Fruit fly (Drosophila melanogaster) whole organism, prepupa: ENCODE measurements around the gene CG46320.

Experiments used
- Blimp-1 ChIP-seq: fragments of 200-800 bp; sonication (Bioruptor generic); optimal IDR thresholded peaks from 3 replicates; lab custom pipeline; 2017; ENCODE audit warnings: missing biosample characterization, missing genetic modification characterization, mild to moderate bottlenecking, moderate library complexity, missing genetic modification reagents
- CG10631 ChIP-seq: fragments of 200-800 bp; sonication (Bioruptor generic); optimal IDR thresholded peaks from 2 replicates; lab custom pipeline; 2016; ENCODE audit warnings: missing biosample characterization, missing genetic modification characterization
- CG10669 ChIP-seq: fragments of 200-800 bp; sonication (Bioruptor generic); optimal IDR thresholded peaks from 3 replicates; lab custom pipeline; 2018; ENCODE audit warnings: missing biosample characterization, mild to moderate bottlenecking, missing genetic modification characterization, moderate library complexity
- CG11762 ChIP-seq: fragments of 200-800 bp; sonication (Bioruptor generic); optimal IDR thresholded peaks from 3 replicates; lab custom pipeline; 2016; ENCODE audit warnings: missing biosample characterization, missing genetic modification characterization; ENCODE audit not compliant: insufficient read depth
- CG15336 ChIP-seq: fragments of 200-800 bp; sonication (Bioruptor generic); IDR thresholded peaks from 2 replicates; pipeline ENCODE4 v1.3.6; 2022; ENCODE audit warnings: missing biosample characterization, missing genetic modification characterization
- CG16779 ChIP-seq: fragments of 200-800 bp; sonication (Bioruptor generic); optimal IDR thresholded peaks from 3 replicates; lab custom pipeline; 2017; ENCODE audit warnings: missing biosample characterization, mild to moderate bottlenecking, missing genetic modification characterization
- CG3032 ChIP-seq: fragments of 200-800 bp; optimal IDR thresholded peaks from 2 replicates; lab custom pipeline; 2019; ENCODE audit warnings: missing biosample characterization, mild to moderate bottlenecking, missing genetic modification characterization, moderate library complexity
- CG32006 ChIP-seq: fragments of 200-800 bp; sonication (Bioruptor generic); optimal IDR thresholded peaks from 3 replicates; lab custom pipeline; 2017; ENCODE audit warnings: missing biosample characterization, mild to moderate bottlenecking, missing genetic modification characterization
- CG3919 ChIP-seq: fragments of 200-800 bp; sonication (Bioruptor generic); optimal IDR thresholded peaks from 3 replicates; lab custom pipeline; 2016; ENCODE audit warnings: missing biosample characterization, missing genetic modification characterization
- CG4318 ChIP-seq: fragments of 200-800 bp; sonication (Bioruptor generic); optimal IDR thresholded peaks from 3 replicates; lab custom pipeline; 2017; ENCODE audit warnings: missing biosample characterization, mild to moderate bottlenecking, missing genetic modification characterization
- CG6163 ChIP-seq: fragments of 200-800 bp; sonication (Bioruptor generic); IDR thresholded peaks from 3 replicates; pipeline ENCODE4 v1.3.6; 2022; ENCODE audit warnings: missing biosample characterization, missing genetic modification characterization
- CG6792 ChIP-seq: fragments of 200-800 bp; sonication (Bioruptor generic); optimal IDR thresholded peaks from 3 replicates; lab custom pipeline; 2016; ENCODE audit warnings: missing biosample characterization, missing genetic modification characterization
- CG6808 ChIP-seq: fragments of 200-800 bp; sonication (Bioruptor generic); optimal IDR thresholded peaks from 3 replicates; lab custom pipeline; 2017; ENCODE audit warnings: missing biosample characterization, missing genetic modification characterization, mild to moderate bottlenecking, moderate library complexity, missing genetic modification reagents
- CG8119 ChIP-seq: fragments of 200-800 bp; sonication (Bioruptor generic); IDR thresholded peaks from 3 replicates; pipeline ENCODE4 v1.3.6; 2022; ENCODE audit warnings: missing biosample characterization, missing genetic modification characterization
- CG9139 ChIP-seq: fragments of 200-800 bp; sonication (Bioruptor generic); optimal IDR thresholded peaks from 3 replicates; lab custom pipeline; 2017; ENCODE audit warnings: missing biosample characterization, mild to moderate bottlenecking, missing genetic modification characterization
- Eip75B ChIP-seq: fragments of 200-800 bp; sonication (Bioruptor generic); optimal IDR thresholded peaks from 3 replicates; lab custom pipeline; 2016; ENCODE audit warnings: missing biosample characterization, missing genetic modification characterization
- Eip93F ChIP-seq: fragments of 200-800 bp; sonication (Bioruptor generic); optimal IDR thresholded peaks from 2 replicates; lab custom pipeline; 2016; ENCODE audit warnings: missing biosample characterization, mild to moderate bottlenecking, missing genetic modification characterization
- Gug ChIP-seq: fragments of 200-800 bp; sonication (Bioruptor generic); IDR thresholded peaks from 2 replicates; pipeline ENCODE4 v1.3.6; 2022; ENCODE audit warnings: missing biosample characterization, missing genetic modification characterization
- Hr38 ChIP-seq: sonication (Bioruptor generic); optimal IDR thresholded peaks from 2 replicates; lab custom pipeline; 2016; ENCODE audit warnings: missing biosample characterization, missing genetic modification characterization
- Hr39 ChIP-seq: fragments of 200-800 bp; sonication (Bioruptor generic); optimal IDR thresholded peaks from 2 replicates; lab custom pipeline; 2016; ENCODE audit warnings: missing biosample characterization, missing genetic modification characterization
- Hr4 ChIP-seq: fragments of 200-800 bp; sonication (Bioruptor generic); optimal IDR thresholded peaks from 3 replicates; lab custom pipeline; 2016; ENCODE audit warnings: missing biosample characterization, missing genetic modification characterization
- Met ChIP-seq: fragments of 200-800 bp; sonication (Bioruptor generic); optimal IDR thresholded peaks from 3 replicates; lab custom pipeline; 2016; ENCODE audit warnings: missing biosample characterization, missing genetic modification characterization
- OdsH ChIP-seq: fragments of 200-800 bp; sonication (Bioruptor generic); optimal IDR thresholded peaks from 3 replicates; lab custom pipeline; 2016; ENCODE audit warnings: missing biosample characterization, missing genetic modification characterization
- Sox14 ChIP-seq: fragments of 200-800 bp; sonication (Bioruptor generic); optimal IDR thresholded peaks from 3 replicates; lab custom pipeline; 2016; ENCODE audit warnings: missing biosample characterization, missing genetic modification characterization
- acj6 ChIP-seq: fragments of 200-800 bp; sonication (Bioruptor generic); optimal IDR thresholded peaks from 3 replicates; lab custom pipeline; 2016; ENCODE audit warnings: missing biosample characterization, missing genetic modification characterization
- cyc ChIP-seq: fragments of 200-800 bp; sonication (Bioruptor generic); optimal IDR thresholded peaks from 3 replicates; lab custom pipeline; 2016; ENCODE audit warnings: missing biosample characterization, missing genetic modification characterization
- dsx ChIP-seq: fragments of 200-800 bp; optimal IDR thresholded peaks from 3 replicates; lab custom pipeline; 2019; ENCODE audit warnings: missing biosample characterization, mild to moderate bottlenecking, missing genetic modification characterization, moderate library complexity; ENCODE audit not compliant: poor library complexity, severe bottlenecking
- eg ChIP-seq: fragments of 200-800 bp; sonication (Bioruptor generic); IDR thresholded peaks from 3 replicates; pipeline ENCODE4 v1.3.6; 2022; ENCODE audit warnings: missing biosample characterization, missing genetic modification characterization
- esn ChIP-seq: fragments of 200-800 bp; sonication (Bioruptor generic); optimal IDR thresholded peaks from 2 replicates; lab custom pipeline; 2016; ENCODE audit warnings: missing biosample characterization, mild to moderate bottlenecking, missing genetic modification characterization, moderate library complexity
- fd59A ChIP-seq: fragments of 200-800 bp; sonication (Bioruptor generic); optimal IDR thresholded peaks from 2 replicates; lab custom pipeline; 2017; ENCODE audit warnings: missing biosample characterization, mild to moderate bottlenecking, missing genetic modification characterization, missing genetic modification reagents
- pdm3 ChIP-seq: fragments of 200-800 bp; sonication (Bioruptor generic); optimal IDR thresholded peaks from 3 replicates; lab custom pipeline; 2016; ENCODE audit warnings: missing biosample characterization, missing genetic modification characterization
- salr ChIP-seq, 2 experiments: fragments of 200-800 bp; sonication (Bioruptor generic); optimal IDR thresholded peaks; 3 replicates each; lab custom pipeline; 2016 to 2018; ENCODE audit warnings: missing biosample characterization in 2 of 2, missing genetic modification characterization in 2 of 2, mild to moderate bottlenecking in 1 of 2
- ss ChIP-seq, 2 experiments: fragments of 200-800 bp; sonication (Bioruptor generic); optimal IDR thresholded peaks; 2 replicates in 1 of 2; 3 replicates in 1 of 2; lab custom pipeline; 2017 to 2018; ENCODE audit warnings: mild to moderate bottlenecking in 2 of 2, missing biosample characterization in 2 of 2, missing genetic modification characterization in 2 of 2, moderate library complexity in 1 of 2
- svp ChIP-seq: fragments of 200-800 bp; sonication (Bioruptor generic); peaks from one replicate; lab custom pipeline; 2016; ENCODE audit warnings: missing biosample characterization, missing genetic modification characterization
- topi ChIP-seq: fragments of 200-800 bp; sonication (Bioruptor generic); optimal IDR thresholded peaks from 3 replicates; lab custom pipeline; 2016; ENCODE audit warnings: missing biosample characterization, missing genetic modification characterization
- vri ChIP-seq: fragments of 200-800 bp; sonication (Bioruptor generic); optimal IDR thresholded peaks from 3 replicates; lab custom pipeline; 2016; ENCODE audit warnings: missing biosample characterization, mild to moderate bottlenecking, missing genetic modification characterization

CG46320 gene

DNA sequence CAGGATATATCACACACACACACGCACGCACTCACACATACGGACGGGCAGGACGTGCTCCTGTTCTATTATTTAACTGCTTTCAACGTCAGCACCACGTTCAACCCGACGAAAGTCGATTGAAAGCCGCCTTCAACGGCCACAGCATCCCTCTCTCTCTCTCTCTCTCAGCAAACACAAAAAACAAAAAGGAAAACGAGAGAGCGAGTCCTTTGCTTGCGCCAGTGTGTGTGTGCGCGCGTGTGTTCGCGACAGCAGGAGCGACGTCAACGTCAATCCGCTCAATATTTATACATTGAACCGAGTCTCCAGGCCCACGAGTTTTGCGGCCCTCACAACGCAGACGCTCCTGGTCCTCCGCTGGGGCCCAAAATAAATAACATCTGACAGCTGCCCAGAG lies 1.5 kb downstream of the CG46320 start:
- TF ChIP-seq CG16779 (tag; lab: Kevin White, UChicago) (no peak), eg (GFP tag; lab: Robert Waterston, UW) (peak; percentile 45; the same call in 1 of the 3 replicates)

DNA sequence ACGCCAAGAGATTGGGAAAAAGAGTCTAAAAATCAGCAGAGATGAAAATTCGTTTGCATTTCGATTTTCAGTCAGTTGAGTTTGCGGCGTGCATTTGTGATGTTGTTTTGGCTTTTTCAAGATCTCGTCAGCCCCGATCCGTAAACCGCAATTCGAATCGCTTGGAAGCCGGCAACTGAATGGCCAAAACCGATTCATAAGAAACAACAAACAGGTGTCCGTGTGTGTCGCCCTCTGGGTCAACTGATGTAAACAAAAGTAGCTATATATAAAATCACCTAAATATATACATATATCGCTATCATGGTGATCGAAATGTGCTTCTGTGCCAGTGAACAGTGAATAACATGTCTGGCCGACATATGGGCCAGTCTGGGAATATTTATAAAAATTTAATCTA lies 2.9 kb downstream of the CG46320 start:
- no peak for TF ChIP-seq Eip75B (GFP tag; lab: Kevin White, UChicago)
- no peak for TF ChIP-seq esn (GFP tag; lab: Kevin White, UChicago)
- no peak for TF ChIP-seq CG6808 (GFP tag; lab: Kevin White, UChicago)
- TF ChIP-seq, all 60 proteins: peak for 0

DNA sequence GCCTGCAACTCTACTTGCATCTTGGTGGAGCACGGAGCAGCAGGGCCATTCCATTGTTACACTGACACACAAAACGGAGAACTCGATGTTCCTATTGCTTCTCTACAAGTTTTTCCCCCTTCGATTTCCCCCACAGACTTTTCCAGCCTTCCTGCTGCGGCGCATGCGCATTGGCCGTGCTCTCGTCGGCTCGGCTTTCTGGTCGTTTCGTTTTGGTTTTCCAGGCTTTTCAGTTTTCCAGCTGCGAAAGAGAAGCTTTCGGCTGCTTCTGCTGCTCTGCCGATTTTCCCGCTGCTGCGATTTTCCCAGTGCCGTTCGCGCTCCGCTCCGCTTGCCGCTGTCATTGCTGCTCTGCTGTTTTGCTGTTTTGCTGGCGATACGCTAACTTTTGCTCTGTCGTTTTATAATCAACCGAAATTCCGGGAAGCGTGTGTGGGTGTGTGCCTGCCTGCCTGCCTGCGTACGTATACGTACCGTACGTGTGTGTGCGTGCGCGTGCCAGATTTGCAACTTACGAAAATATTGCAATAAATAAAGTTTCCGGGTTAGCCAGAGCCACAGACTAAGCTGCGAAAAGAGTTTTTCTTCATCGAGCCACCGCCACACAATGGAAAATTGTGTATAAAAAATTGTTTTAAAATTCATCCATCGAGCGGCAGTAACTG lies 14.5 kb downstream of the CG46320 start:
- TF ChIP-seq CG11762 (no peak), CG4318 (GFP tag; lab: Kevin White, UChicago) (no peak), CG32006 (no peak), Hr38 (no peak), svp (GFP tag; lab: Kevin White, UChicago) (no peak), Blimp-1 (GFP tag; lab: Kevin White, UChicago) (no peak), fd59A (GFP tag; lab: Kevin White, UChicago) (no peak), CG6808 (GFP tag; lab: Kevin White, UChicago) (no peak), cyc (GFP tag; lab: Kevin White, UChicago) (no peak), ss (GFP tag; optimal IDR thresholded peaks at IDR 0.05; lab: Kevin White, UChicago) (no peak), CG3919 (GFP tag; lab: Kevin White, UChicago) (no peak), acj6 (GFP tag; lab: Kevin White, UChicago) (no peak), CG6163 (GFP tag; lab: Robert Waterston, UW) (no peak), CG10631 (GFP tag; lab: Kevin White, UChicago) (no peak), topi (GFP tag; lab: Kevin White, UChicago) (no peak)

DNA sequence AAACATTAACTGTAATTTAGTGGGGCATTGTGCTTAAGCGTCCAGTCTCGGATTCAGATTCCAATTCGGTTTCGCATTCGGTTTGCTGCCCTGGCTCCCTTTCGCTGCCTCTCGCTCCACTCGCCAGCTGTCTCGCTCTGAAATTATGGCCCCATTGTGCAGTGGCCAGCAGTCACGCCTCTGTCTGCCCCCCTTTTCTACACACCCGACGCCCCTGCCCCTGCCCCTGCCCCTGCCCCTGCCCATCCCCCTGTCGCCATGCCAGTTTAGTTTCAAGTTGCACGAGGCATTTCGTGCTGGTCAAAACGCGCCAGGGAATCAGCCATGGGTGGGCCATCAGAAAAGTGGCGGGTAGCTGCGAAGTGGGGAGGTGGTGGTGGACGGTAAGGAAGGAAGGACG lies 22.4 kb downstream of the CG46320 start:
- TF ChIP-seq Sox14 (GFP tag; lab: Kevin White, UChicago) (no peak), Hr4 (GFP tag; lab: Kevin White, UChicago) (no peak), Eip93F (GFP tag; lab: Kevin White, UChicago) (no peak), CG8119 (GFP tag; lab: Robert Waterston, UW) (no peak), CG6808 (GFP tag; lab: Kevin White, UChicago) (no peak)
- TF ChIP-seq, all 60 proteins: peak for 0

DNA sequence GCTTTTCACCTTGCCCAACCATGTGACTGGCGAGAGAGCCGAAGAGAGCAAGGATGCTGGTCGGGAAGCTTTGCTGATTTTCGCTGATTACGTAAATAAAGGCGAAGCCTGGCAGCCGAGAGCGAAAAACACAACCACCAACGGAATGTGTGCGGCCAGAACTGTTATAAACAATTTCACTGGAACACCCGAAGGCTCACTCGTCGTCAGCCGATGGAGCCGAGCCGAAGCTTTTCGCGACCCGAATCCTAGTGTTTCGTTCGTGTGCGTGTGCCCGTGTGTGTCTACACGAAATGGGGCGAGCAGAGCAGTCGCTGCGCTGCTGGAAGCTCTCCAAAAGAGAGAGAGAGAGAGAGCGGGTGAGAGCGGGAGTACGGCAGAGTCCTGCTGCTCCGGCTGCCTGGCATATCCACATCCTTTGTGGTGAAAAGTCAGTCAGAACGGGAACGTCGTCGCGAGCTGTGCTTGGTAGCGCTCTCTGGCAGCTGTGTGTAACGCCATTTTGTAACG lies 27.1 kb downstream of the CG46320 start:
- no peak for TF ChIP-seq CG9139 (GFP tag; lab: Kevin White, UChicago)
- TF ChIP-seq CG6792 (GFP tag; lab: Kevin White, UChicago): no peak
- TF ChIP-seq acj6 (GFP tag; lab: Kevin White, UChicago): no peak
- no peak for TF ChIP-seq CG3032
- TF ChIP-seq Met: no peak
- no peak for TF ChIP-seq salr (GFP tag; optimal IDR thresholded peaks at IDR 0.05; lab: Kevin White, UChicago)
- TF ChIP-seq topi (GFP tag; lab: Kevin White, UChicago): no peak

DNA sequence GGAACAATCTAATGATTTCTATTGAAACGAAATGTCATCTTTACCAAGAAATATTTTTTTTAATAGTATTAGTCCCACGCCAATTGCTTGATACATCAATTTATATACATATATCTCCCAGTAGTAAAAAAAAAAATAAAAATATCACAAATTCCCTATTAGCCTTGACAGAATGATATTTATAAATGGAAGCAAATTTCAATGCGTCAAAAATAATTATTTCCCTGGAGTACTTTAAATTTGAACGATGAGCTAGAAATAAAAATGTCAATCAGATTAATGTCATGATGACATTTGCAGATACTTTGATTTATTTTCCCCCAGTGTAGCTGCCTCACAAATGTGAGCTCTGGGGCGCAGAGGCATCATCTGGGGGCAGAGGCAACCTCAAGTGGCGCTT lies 49.1 kb downstream of the CG46320 start, which contains the start of gene CG44521:
Gene CG44521 (plus strand): TSS at position 301 of the 400 bp plus-strand sequence.
- no peak for TF ChIP-seq Hr39 (GFP tag; lab: Kevin White, UChicago)
- no peak for TF ChIP-seq Gug (GFP tag; lab: Robert Waterston, UW)
- no peak for TF ChIP-seq svp (GFP tag; lab: Kevin White, UChicago)
- no peak for TF ChIP-seq CG10669 (GFP tag; lab: Kevin White, UChicago)
- no peak for TF ChIP-seq CG15336 (GFP tag; lab: Robert Waterston, UW)
- TF ChIP-seq salr (GFP tag; optimal IDR thresholded peaks at IDR 0.05; lab: Kevin White, UChicago): no peak
- TF ChIP-seq OdsH (GFP tag; lab: Kevin White, UChicago): no peak
- no peak for TF ChIP-seq vri (GFP tag; lab: Kevin White, UChicago)
- no peak for TF ChIP-seq pdm3 (GFP tag; lab: Kevin White, UChicago)
- TF ChIP-seq fd59A (GFP tag; lab: Kevin White, UChicago): no peak
- no peak for TF ChIP-seq dsx (GFP tag; lab: Kevin White, UChicago)
- TF ChIP-seq, all 60 proteins: peak for 0
